Fruit fly (Drosophila melanogaster) whole organism, prepupa: ENCODE results near the gene cpb.

Experiments used
- Blimp-1 ChIP-seq: fragments of 200-800 bp; sonication (Bioruptor generic); optimal IDR thresholded peaks from 3 replicates; lab custom pipeline; 2017; ENCODE audit warnings: missing biosample characterization, missing genetic modification characterization, mild to moderate bottlenecking, moderate library complexity, missing genetic modification reagents
- CG11294 ChIP-seq: fragments of 200-800 bp; sonication (Bioruptor generic); IDR thresholded peaks from 2 replicates; pipeline ENCODE4 v1.3.6; 2022; ENCODE audit warnings: missing biosample characterization, missing genetic modification characterization
- CG11762 ChIP-seq: fragments of 200-800 bp; sonication (Bioruptor generic); optimal IDR thresholded peaks from 3 replicates; lab custom pipeline; 2016; ENCODE audit warnings: missing biosample characterization, missing genetic modification characterization; ENCODE audit not compliant: insufficient read depth
- CG15336 ChIP-seq: fragments of 200-800 bp; sonication (Bioruptor generic); IDR thresholded peaks from 2 replicates; pipeline ENCODE4 v1.3.6; 2022; ENCODE audit warnings: missing biosample characterization, missing genetic modification characterization
- CG1621 ChIP-seq: fragments of 200-800 bp; sonication (Bioruptor generic); optimal IDR thresholded peaks from 3 replicates; lab custom pipeline; 2018; ENCODE audit warnings: missing biosample characterization, mild to moderate bottlenecking, missing genetic modification characterization
- CG16779 ChIP-seq: fragments of 200-800 bp; sonication (Bioruptor generic); optimal IDR thresholded peaks from 3 replicates; lab custom pipeline; 2017; ENCODE audit warnings: missing biosample characterization, mild to moderate bottlenecking, missing genetic modification characterization
- CG31627 ChIP-seq: fragments of 200-800 bp; sonication (Bioruptor generic); optimal IDR thresholded peaks from 3 replicates; lab custom pipeline; 2016; ENCODE audit warnings: missing biosample characterization, missing genetic modification characterization
- CG34406 ChIP-seq: fragments of 200-800 bp; sonication (Bioruptor generic); optimal IDR thresholded peaks from 3 replicates; lab custom pipeline; 2016; ENCODE audit warnings: missing biosample characterization, missing genetic modification characterization
- CG4318 ChIP-seq: fragments of 200-800 bp; sonication (Bioruptor generic); optimal IDR thresholded peaks from 3 replicates; lab custom pipeline; 2017; ENCODE audit warnings: missing biosample characterization, mild to moderate bottlenecking, missing genetic modification characterization
- CG6163 ChIP-seq: fragments of 200-800 bp; sonication (Bioruptor generic); IDR thresholded peaks from 3 replicates; pipeline ENCODE4 v1.3.6; 2022; ENCODE audit warnings: missing biosample characterization, missing genetic modification characterization
- CG6276 ChIP-seq: fragments of 200-800 bp; sonication (Bioruptor generic); optimal IDR thresholded peaks from 2 replicates; lab custom pipeline; 2017; ENCODE audit warnings: missing biosample characterization, mild to moderate bottlenecking, missing genetic modification characterization
- CG6792 ChIP-seq: fragments of 200-800 bp; sonication (Bioruptor generic); optimal IDR thresholded peaks from 3 replicates; lab custom pipeline; 2016; ENCODE audit warnings: missing biosample characterization, missing genetic modification characterization
- CG6808 ChIP-seq: fragments of 200-800 bp; sonication (Bioruptor generic); optimal IDR thresholded peaks from 3 replicates; lab custom pipeline; 2017; ENCODE audit warnings: missing biosample characterization, missing genetic modification characterization, mild to moderate bottlenecking, moderate library complexity, missing genetic modification reagents
- CG6854 ChIP-seq: fragments of 200-800 bp; sonication (Bioruptor generic); optimal IDR thresholded peaks from 2 replicates; lab custom pipeline; 2017; ENCODE audit warnings: missing biosample characterization, mild to moderate bottlenecking, missing genetic modification characterization
- CG7368 ChIP-seq: fragments of 200-800 bp; sonication (Bioruptor generic); optimal IDR thresholded peaks from 3 replicates; lab custom pipeline; 2016; ENCODE audit warnings: missing biosample characterization, missing genetic modification characterization
- CG8319 ChIP-seq: fragments of 200-800 bp; sonication (Bioruptor generic); optimal IDR thresholded peaks from 3 replicates; lab custom pipeline; 2016; ENCODE audit warnings: missing biosample characterization, missing genetic modification characterization
- CG8632 ChIP-seq: fragments of 200-800 bp; sonication (Bioruptor generic); optimal IDR thresholded peaks from 3 replicates; lab custom pipeline; 2016; ENCODE audit warnings: missing biosample characterization, missing genetic modification characterization
- Eip75B ChIP-seq: fragments of 200-800 bp; sonication (Bioruptor generic); optimal IDR thresholded peaks from 3 replicates; lab custom pipeline; 2016; ENCODE audit warnings: missing biosample characterization, missing genetic modification characterization
- Eip78C ChIP-seq: fragments of 200-800 bp; sonication (Bioruptor generic); peaks from one replicate; lab custom pipeline; 2016; ENCODE audit warnings: missing biosample characterization, missing genetic modification characterization
- Eip93F ChIP-seq: fragments of 200-800 bp; sonication (Bioruptor generic); optimal IDR thresholded peaks from 2 replicates; lab custom pipeline; 2016; ENCODE audit warnings: missing biosample characterization, mild to moderate bottlenecking, missing genetic modification characterization
- Ets21C ChIP-seq: fragments of 200-800 bp; sonication (Bioruptor generic); optimal IDR thresholded peaks from 3 replicates; lab custom pipeline; 2016; ENCODE audit warnings: missing biosample characterization, missing genetic modification characterization
- Gug ChIP-seq: fragments of 200-800 bp; sonication (Bioruptor generic); IDR thresholded peaks from 2 replicates; pipeline ENCODE4 v1.3.6; 2022; ENCODE audit warnings: missing biosample characterization, missing genetic modification characterization
- Hr38 ChIP-seq: sonication (Bioruptor generic); optimal IDR thresholded peaks from 2 replicates; lab custom pipeline; 2016; ENCODE audit warnings: missing biosample characterization, missing genetic modification characterization
- Hr39 ChIP-seq: fragments of 200-800 bp; sonication (Bioruptor generic); optimal IDR thresholded peaks from 2 replicates; lab custom pipeline; 2016; ENCODE audit warnings: missing biosample characterization, missing genetic modification characterization
- Hr4 ChIP-seq: fragments of 200-800 bp; sonication (Bioruptor generic); optimal IDR thresholded peaks from 3 replicates; lab custom pipeline; 2016; ENCODE audit warnings: missing biosample characterization, missing genetic modification characterization
- Lpt ChIP-seq: fragments of 200-800 bp; sonication (Bioruptor generic); optimal IDR thresholded peaks from 3 replicates; lab custom pipeline; 2016; ENCODE audit warnings: missing biosample characterization, missing genetic modification characterization
- Met ChIP-seq: fragments of 200-800 bp; sonication (Bioruptor generic); optimal IDR thresholded peaks from 3 replicates; lab custom pipeline; 2016; ENCODE audit warnings: missing biosample characterization, missing genetic modification characterization
- OdsH ChIP-seq: fragments of 200-800 bp; sonication (Bioruptor generic); optimal IDR thresholded peaks from 3 replicates; lab custom pipeline; 2016; ENCODE audit warnings: missing biosample characterization, missing genetic modification characterization
- Sox14 ChIP-seq: fragments of 200-800 bp; sonication (Bioruptor generic); optimal IDR thresholded peaks from 3 replicates; lab custom pipeline; 2016; ENCODE audit warnings: missing biosample characterization, missing genetic modification characterization
- Sox15 ChIP-seq: fragments of 200-800 bp; sonication (Bioruptor generic); optimal IDR thresholded peaks from 3 replicates; lab custom pipeline; 2016; ENCODE audit warnings: missing biosample characterization, missing genetic modification characterization
- achi ChIP-seq: fragments of 200-800 bp; sonication (Bioruptor generic); optimal IDR thresholded peaks from 3 replicates; lab custom pipeline; 2016; ENCODE audit warnings: missing biosample characterization, missing genetic modification characterization
- dsx ChIP-seq: fragments of 200-800 bp; optimal IDR thresholded peaks from 3 replicates; lab custom pipeline; 2019; ENCODE audit warnings: missing biosample characterization, mild to moderate bottlenecking, missing genetic modification characterization, moderate library complexity; ENCODE audit not compliant: poor library complexity, severe bottlenecking
- esn ChIP-seq: fragments of 200-800 bp; sonication (Bioruptor generic); optimal IDR thresholded peaks from 2 replicates; lab custom pipeline; 2016; ENCODE audit warnings: missing biosample characterization, mild to moderate bottlenecking, missing genetic modification characterization, moderate library complexity
- fd85E ChIP-seq: fragments of 200-800 bp; sonication (Bioruptor generic); optimal IDR thresholded peaks from 3 replicates; lab custom pipeline; 2016; ENCODE audit warnings: missing biosample characterization, missing genetic modification characterization
- fkh ChIP-seq: fragments of 200-800 bp; sonication (Bioruptor generic); optimal IDR thresholded peaks from 3 replicates; lab custom pipeline; 2017; ENCODE audit warnings: missing biosample characterization, mild to moderate bottlenecking, missing genetic modification characterization, moderate library complexity
- net ChIP-seq: fragments of 200-800 bp; sonication (Bioruptor generic); optimal IDR thresholded peaks from 3 replicates; lab custom pipeline; 2016; ENCODE audit warnings: missing biosample characterization, missing genetic modification characterization
- pdm3 ChIP-seq: fragments of 200-800 bp; sonication (Bioruptor generic); optimal IDR thresholded peaks from 3 replicates; lab custom pipeline; 2016; ENCODE audit warnings: missing biosample characterization, missing genetic modification characterization
- spab ChIP-seq: fragments of 200-800 bp; sonication (Bioruptor generic); optimal IDR thresholded peaks from 2 replicates; lab custom pipeline; 2017; ENCODE audit warnings: missing biosample characterization, mild to moderate bottlenecking, missing genetic modification characterization, missing genetic modification reagents
- ss ChIP-seq, 2 experiments: fragments of 200-800 bp; sonication (Bioruptor generic); optimal IDR thresholded peaks; 2 replicates in 1 of 2; 3 replicates in 1 of 2; lab custom pipeline; 2017 to 2018; ENCODE audit warnings: mild to moderate bottlenecking in 2 of 2, missing biosample characterization in 2 of 2, missing genetic modification characterization in 2 of 2, moderate library complexity in 1 of 2
- svp ChIP-seq: fragments of 200-800 bp; sonication (Bioruptor generic); peaks from one replicate; lab custom pipeline; 2016; ENCODE audit warnings: missing biosample characterization, missing genetic modification characterization
- vri ChIP-seq: fragments of 200-800 bp; sonication (Bioruptor generic); optimal IDR thresholded peaks from 3 replicates; lab custom pipeline; 2016; ENCODE audit warnings: missing biosample characterization, mild to moderate bottlenecking, missing genetic modification characterization

Gene cpb

DNA sequence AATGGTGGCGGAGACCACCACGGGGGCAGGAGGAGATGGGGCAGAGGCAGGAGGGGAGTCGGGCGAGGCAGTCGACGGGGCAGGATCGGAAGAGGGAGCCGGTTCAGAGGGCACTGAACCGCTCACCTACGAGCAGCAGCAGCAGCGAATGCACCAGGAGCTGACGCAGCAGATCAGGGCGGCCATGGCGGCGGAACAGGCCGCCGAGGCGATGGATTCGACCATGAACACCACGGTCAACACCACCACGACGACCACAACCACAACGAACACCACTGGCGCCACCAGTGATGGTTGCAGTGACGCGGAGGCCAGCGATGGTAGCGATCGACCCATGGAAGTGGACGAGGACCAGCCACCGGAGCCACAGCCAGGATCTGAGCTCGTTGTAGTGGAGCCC lies 8.4 kb upstream of the cpb start:
- TF ChIP-seq Hr4 (GFP tag; lab: Kevin White, UChicago), result no peak
- TF ChIP-seq Gug (GFP tag; lab: Robert Waterston, UW), result no peak
- no peak for TF ChIP-seq CG7368 (GFP tag; lab: Kevin White, UChicago)
- no peak for TF ChIP-seq Ets21C
- no peak for TF ChIP-seq CG6792 (GFP tag; lab: Kevin White, UChicago)
- TF ChIP-seq CG16779 (tag; lab: Kevin White, UChicago), result no peak
- no peak for TF ChIP-seq Eip78C (GFP tag; lab: Kevin White, UChicago)
- no peak for TF ChIP-seq Eip75B (GFP tag; lab: Kevin White, UChicago)
- TF ChIP-seq fd85E (GFP tag; lab: Kevin White, UChicago), result no peak
- no peak for TF ChIP-seq CG15336 (GFP tag; lab: Robert Waterston, UW)
- TF ChIP-seq net (GFP tag; lab: Kevin White, UChicago), result no peak
- TF ChIP-seq CG31627 (GFP tag; lab: Kevin White, UChicago), result no peak
- no peak for TF ChIP-seq CG11762 (GFP tag; lab: Kevin White, UChicago)
- no peak for TF ChIP-seq pdm3 (GFP tag; lab: Kevin White, UChicago)
- TF ChIP-seq Eip93F (GFP tag; lab: Kevin White, UChicago), result no peak
- TF ChIP-seq Met (GFP tag; lab: Kevin White, UChicago), result no peak

dm6 chr2L:1706961-1707360 lies 2.3 kb downstream of the cpb start:
- TF ChIP-seq CG6276 (GFP tag; lab: Kevin White, UChicago) (no peak), spab (no peak), CG8319 (GFP tag; lab: Kevin White, UChicago) (no peak), ss (GFP tag; optimal IDR thresholded peaks at IDR 0.05; lab: Kevin White, UChicago) (no peak), Met (GFP tag; lab: Kevin White, UChicago) (no peak), CG6163 (no peak), Blimp-1 (GFP tag; lab: Kevin White, UChicago) (no peak), CG6854 (GFP tag; lab: Kevin White, UChicago) (no peak), CG31627 (GFP tag; lab: Kevin White, UChicago) (no peak), CG11294 (no peak), Eip78C (GFP tag; lab: Kevin White, UChicago) (no peak), CG34406 (GFP tag; lab: Kevin White, UChicago) (no peak), Hr39 (GFP tag; lab: Kevin White, UChicago) (no peak), Sox14 (no peak)

- peak; percentile 52 for TF ChIP-seq svp (GFP tag; lab: Kevin White, UChicago)
- no peak for TF ChIP-seq Sox14
- peak; percentile 13 for TF ChIP-seq vri (GFP tag; lab: Kevin White, UChicago)
Observed at dm6 chr2L:1708110-1708509, 3.4 kb downstream of the cpb start.

- TF ChIP-seq ss (GFP tag; optimal IDR thresholded peaks at IDR 0.05; lab: Kevin White, UChicago) (no peak), svp (GFP tag; lab: Kevin White, UChicago) (peak; percentile 28), vri (GFP tag; lab: Kevin White, UChicago) (peak; percentile 6)
- TF ChIP-seq, all 60 proteins: peak for 2
Observed at dm6 chr2L:1709316-1709715, 4.6 kb downstream of the cpb start.

DNA sequence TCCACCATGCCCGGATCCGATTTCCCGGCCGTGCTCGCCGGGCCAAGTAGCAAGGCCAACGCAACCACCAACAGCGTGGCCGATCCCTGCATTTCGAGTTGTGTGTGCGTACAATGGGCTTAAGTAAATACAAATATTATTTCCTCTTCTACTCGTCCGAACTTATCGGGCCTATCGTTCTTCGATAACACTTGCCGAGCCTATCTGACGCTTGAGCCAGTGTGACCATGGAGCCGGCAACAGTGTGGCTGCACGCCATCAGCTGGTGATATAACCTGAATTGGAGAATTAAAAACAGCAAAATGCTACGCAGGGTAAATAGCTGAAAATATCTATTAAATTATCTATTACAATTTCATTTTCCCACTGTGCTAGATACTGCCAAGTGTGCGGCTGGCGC lies 5.5 kb downstream of the cpb start, which contains the start of the genes CG17660 and mRpL48:
Gene CG17660 (minus strand): TSS at position 198 of the 400 bp plus-strand sequence.
Gene mRpL48 (plus strand): TSS at position 239 of the 400 bp plus-strand sequence.
- no peak for TF ChIP-seq Sox15 (GFP tag; lab: Kevin White, UChicago)
- TF ChIP-seq CG8632 (GFP tag; lab: Kevin White, UChicago), result no peak
- TF ChIP-seq Lpt (GFP tag; lab: Kevin White, UChicago), result no peak
- TF ChIP-seq CG34406 (GFP tag; lab: Kevin White, UChicago), result no peak
- peak; percentile 13 for TF ChIP-seq CG6854 (GFP tag; lab: Kevin White, UChicago)
- no peak for TF ChIP-seq CG6808 (GFP tag; lab: Kevin White, UChicago)
- no peak for TF ChIP-seq achi
- TF ChIP-seq Hr38, result no peak
- peak; percentile 72 for TF ChIP-seq vri (GFP tag; lab: Kevin White, UChicago)
- TF ChIP-seq Met (GFP tag; lab: Kevin White, UChicago), result no peak
- no peak for TF ChIP-seq dsx
- TF ChIP-seq CG6792 (GFP tag; lab: Kevin White, UChicago), result no peak
- no peak for TF ChIP-seq CG1621 (tag; lab: Kevin White, UChicago)
- TF ChIP-seq CG4318 (GFP tag; lab: Kevin White, UChicago), result no peak
- TF ChIP-seq CG11762 (GFP tag; lab: Kevin White, UChicago), result no peak
- no peak for TF ChIP-seq OdsH
- TF ChIP-seq esn (GFP tag; lab: Kevin White, UChicago), result peak; percentile 13
- TF ChIP-seq Eip78C (GFP tag; lab: Kevin White, UChicago), result peak; percentile 68
- peak; percentile 97 for TF ChIP-seq fkh (GFP tag; lab: Kevin White, UChicago)
- no peak for TF ChIP-seq Hr4 (GFP tag; lab: Kevin White, UChicago)
- TF ChIP-seq, all 60 proteins: peak for 5
